Fruit fly (Drosophila melanogaster) whole organism, larva: ENCODE results near the gene smal.

Experiments used
- noc ChIP-seq: fragments of 200-800 bp; sonication (Bioruptor generic); optimal IDR thresholded peaks from 3 replicates; lab custom pipeline; 2019; ENCODE audit warnings: missing biosample characterization, mild to moderate bottlenecking, missing genetic modification characterization, moderate library complexity

The smal gene

dm6 chr2L:6193004-6193566 lies 14.2 kb downstream of the smal start:
- TF ChIP-seq noc, result no peak

dm6 chr2L:6194054-6194453 lies 15.1 kb downstream of the smal start:
- no peak for TF ChIP-seq noc

- no peak for TF ChIP-seq noc
Observed at dm6 chr2L:6197773-6198172, 18.8 kb downstream of the smal start.

- TF ChIP-seq noc, result no peak
Observed at dm6 chr2L:6198822-6199221, 19.9 kb downstream of the smal start.

dm6 chr2L:6199544-6199943 lies 20.6 kb downstream of the smal start:
- TF ChIP-seq noc, result no peak

- no peak for TF ChIP-seq noc
Observed at dm6 chr2L:6201469-6201868, 22.5 kb downstream of the smal start.

dm6 chr2L:6202881-6203280 lies 23.9 kb downstream of the smal start:
- TF ChIP-seq noc, result no peak

dm6 chr2L:6204624-6205303 lies 25.8 kb downstream of the smal start:
- TF ChIP-seq noc, result no peak

dm6 chr2L:6210818-6211217 lies 31.9 kb downstream of the smal start:
- TF ChIP-seq noc, result no peak

dm6 chr2L:6211555-6211954 lies 32.6 kb downstream of the smal start:
- no peak for TF ChIP-seq noc

dm6 chr2L:6213505-6213904 lies 34.6 kb downstream of the smal start:
- no peak for TF ChIP-seq noc

- no peak for TF ChIP-seq noc
Observed at dm6 chr2L:6215897-6216296, 37.0 kb downstream of the smal start.

- no peak for TF ChIP-seq noc
Observed at dm6 chr2L:6218669-6219406, 39.9 kb downstream of the smal start.

dm6 chr2L:6220966-6221365 lies 42.0 kb downstream of the smal start:
- no peak for TF ChIP-seq noc

dm6 chr2L:6224202-6224601 lies 45.3 kb downstream of the smal start:
- no peak for TF ChIP-seq noc

- TF ChIP-seq noc, result no peak
Observed at dm6 chr2L:6224803-6225202, 45.9 kb downstream of the smal start, which contains the start of gene Ugt37B1. Ugt37B1 (plus strand) TSS chr2L:6225048.

dm6 chr2L:6228532-6228931 lies 49.6 kb downstream of the smal start:
- no peak for TF ChIP-seq noc

- TF ChIP-seq noc, result no peak
Observed at dm6 chr2L:6229181-6229755, 50.3 kb downstream of the smal start.
